Fruit fly (Drosophila melanogaster) whole organism, prepupa: ENCODE measurements around the gene Acp95EF.
A peak's percentile ranks its signal among the peaks of the same experiment; 100 is the strongest.

ENCODE experiments used
- CG10631 ChIP-seq: fragments of 200-800 bp; sonication (Bioruptor generic); optimal IDR thresholded peaks from 2 replicates; lab custom pipeline; 2016; ENCODE audit warnings: missing biosample characterization, missing genetic modification characterization
- CG10669 ChIP-seq: fragments of 200-800 bp; sonication (Bioruptor generic); optimal IDR thresholded peaks from 3 replicates; lab custom pipeline; 2018; ENCODE audit warnings: missing biosample characterization, mild to moderate bottlenecking, missing genetic modification characterization, moderate library complexity
- CG11294 ChIP-seq: fragments of 200-800 bp; sonication (Bioruptor generic); IDR thresholded peaks from 2 replicates; pipeline ENCODE4 v1.3.6; 2022; ENCODE audit warnings: missing biosample characterization, missing genetic modification characterization
- CG11762 ChIP-seq: fragments of 200-800 bp; sonication (Bioruptor generic); optimal IDR thresholded peaks from 3 replicates; lab custom pipeline; 2016; ENCODE audit warnings: missing biosample characterization, missing genetic modification characterization; ENCODE audit not compliant: insufficient read depth
- CG1621 ChIP-seq: fragments of 200-800 bp; sonication (Bioruptor generic); optimal IDR thresholded peaks from 3 replicates; lab custom pipeline; 2018; ENCODE audit warnings: missing biosample characterization, mild to moderate bottlenecking, missing genetic modification characterization
- CG16779 ChIP-seq: fragments of 200-800 bp; sonication (Bioruptor generic); optimal IDR thresholded peaks from 3 replicates; lab custom pipeline; 2017; ENCODE audit warnings: missing biosample characterization, mild to moderate bottlenecking, missing genetic modification characterization
- CG3032 ChIP-seq: fragments of 200-800 bp; optimal IDR thresholded peaks from 2 replicates; lab custom pipeline; 2019; ENCODE audit warnings: missing biosample characterization, mild to moderate bottlenecking, missing genetic modification characterization, moderate library complexity
- CG31627 ChIP-seq: fragments of 200-800 bp; sonication (Bioruptor generic); optimal IDR thresholded peaks from 3 replicates; lab custom pipeline; 2016; ENCODE audit warnings: missing biosample characterization, missing genetic modification characterization
- CG32006 ChIP-seq: fragments of 200-800 bp; sonication (Bioruptor generic); optimal IDR thresholded peaks from 3 replicates; lab custom pipeline; 2017; ENCODE audit warnings: missing biosample characterization, mild to moderate bottlenecking, missing genetic modification characterization
- CG34406 ChIP-seq: fragments of 200-800 bp; sonication (Bioruptor generic); optimal IDR thresholded peaks from 3 replicates; lab custom pipeline; 2016; ENCODE audit warnings: missing biosample characterization, missing genetic modification characterization
- CG3919 ChIP-seq: fragments of 200-800 bp; sonication (Bioruptor generic); optimal IDR thresholded peaks from 3 replicates; lab custom pipeline; 2016; ENCODE audit warnings: missing biosample characterization, missing genetic modification characterization
- CG4318 ChIP-seq: fragments of 200-800 bp; sonication (Bioruptor generic); optimal IDR thresholded peaks from 3 replicates; lab custom pipeline; 2017; ENCODE audit warnings: missing biosample characterization, mild to moderate bottlenecking, missing genetic modification characterization
- CG6276 ChIP-seq: fragments of 200-800 bp; sonication (Bioruptor generic); optimal IDR thresholded peaks from 2 replicates; lab custom pipeline; 2017; ENCODE audit warnings: missing biosample characterization, mild to moderate bottlenecking, missing genetic modification characterization
- CG6792 ChIP-seq: fragments of 200-800 bp; sonication (Bioruptor generic); optimal IDR thresholded peaks from 3 replicates; lab custom pipeline; 2016; ENCODE audit warnings: missing biosample characterization, missing genetic modification characterization
- CG6808 ChIP-seq: fragments of 200-800 bp; sonication (Bioruptor generic); optimal IDR thresholded peaks from 3 replicates; lab custom pipeline; 2017; ENCODE audit warnings: missing biosample characterization, missing genetic modification characterization, mild to moderate bottlenecking, moderate library complexity, missing genetic modification reagents
- CG6854 ChIP-seq: fragments of 200-800 bp; sonication (Bioruptor generic); optimal IDR thresholded peaks from 2 replicates; lab custom pipeline; 2017; ENCODE audit warnings: missing biosample characterization, mild to moderate bottlenecking, missing genetic modification characterization
- CG7368 ChIP-seq: fragments of 200-800 bp; sonication (Bioruptor generic); optimal IDR thresholded peaks from 3 replicates; lab custom pipeline; 2016; ENCODE audit warnings: missing biosample characterization, missing genetic modification characterization
- CG8119 ChIP-seq: fragments of 200-800 bp; sonication (Bioruptor generic); IDR thresholded peaks from 3 replicates; pipeline ENCODE4 v1.3.6; 2022; ENCODE audit warnings: missing biosample characterization, missing genetic modification characterization
- CG8319 ChIP-seq: fragments of 200-800 bp; sonication (Bioruptor generic); optimal IDR thresholded peaks from 3 replicates; lab custom pipeline; 2016; ENCODE audit warnings: missing biosample characterization, missing genetic modification characterization
- CG8632 ChIP-seq: fragments of 200-800 bp; sonication (Bioruptor generic); optimal IDR thresholded peaks from 3 replicates; lab custom pipeline; 2016; ENCODE audit warnings: missing biosample characterization, missing genetic modification characterization
- CG9139 ChIP-seq: fragments of 200-800 bp; sonication (Bioruptor generic); optimal IDR thresholded peaks from 3 replicates; lab custom pipeline; 2017; ENCODE audit warnings: missing biosample characterization, mild to moderate bottlenecking, missing genetic modification characterization
- Eip75B ChIP-seq: fragments of 200-800 bp; sonication (Bioruptor generic); optimal IDR thresholded peaks from 3 replicates; lab custom pipeline; 2016; ENCODE audit warnings: missing biosample characterization, missing genetic modification characterization
- Eip78C ChIP-seq: fragments of 200-800 bp; sonication (Bioruptor generic); peaks from one replicate; lab custom pipeline; 2016; ENCODE audit warnings: missing biosample characterization, missing genetic modification characterization
- Eip93F ChIP-seq: fragments of 200-800 bp; sonication (Bioruptor generic); optimal IDR thresholded peaks from 2 replicates; lab custom pipeline; 2016; ENCODE audit warnings: missing biosample characterization, mild to moderate bottlenecking, missing genetic modification characterization
- Ets21C ChIP-seq: fragments of 200-800 bp; sonication (Bioruptor generic); optimal IDR thresholded peaks from 3 replicates; lab custom pipeline; 2016; ENCODE audit warnings: missing biosample characterization, missing genetic modification characterization
- Gug ChIP-seq: fragments of 200-800 bp; sonication (Bioruptor generic); IDR thresholded peaks from 2 replicates; pipeline ENCODE4 v1.3.6; 2022; ENCODE audit warnings: missing biosample characterization, missing genetic modification characterization
- Hr38 ChIP-seq: sonication (Bioruptor generic); optimal IDR thresholded peaks from 2 replicates; lab custom pipeline; 2016; ENCODE audit warnings: missing biosample characterization, missing genetic modification characterization
- Hr39 ChIP-seq: fragments of 200-800 bp; sonication (Bioruptor generic); optimal IDR thresholded peaks from 2 replicates; lab custom pipeline; 2016; ENCODE audit warnings: missing biosample characterization, missing genetic modification characterization
- Hr4 ChIP-seq: fragments of 200-800 bp; sonication (Bioruptor generic); optimal IDR thresholded peaks from 3 replicates; lab custom pipeline; 2016; ENCODE audit warnings: missing biosample characterization, missing genetic modification characterization
- Lpt ChIP-seq: fragments of 200-800 bp; sonication (Bioruptor generic); optimal IDR thresholded peaks from 3 replicates; lab custom pipeline; 2016; ENCODE audit warnings: missing biosample characterization, missing genetic modification characterization
- Met ChIP-seq: fragments of 200-800 bp; sonication (Bioruptor generic); optimal IDR thresholded peaks from 3 replicates; lab custom pipeline; 2016; ENCODE audit warnings: missing biosample characterization, missing genetic modification characterization
- OdsH ChIP-seq: fragments of 200-800 bp; sonication (Bioruptor generic); optimal IDR thresholded peaks from 3 replicates; lab custom pipeline; 2016; ENCODE audit warnings: missing biosample characterization, missing genetic modification characterization
- Smox ChIP-seq: fragments of 200-800 bp; sonication (Bioruptor generic); optimal IDR thresholded peaks from 3 replicates; lab custom pipeline; 2016; ENCODE audit warnings: missing biosample characterization, missing genetic modification characterization
- Sox102F ChIP-seq: fragments of 200-800 bp; sonication (Bioruptor generic); optimal IDR thresholded peaks from 2 replicates; lab custom pipeline; 2016; ENCODE audit warnings: missing biosample characterization, mild to moderate bottlenecking, missing genetic modification characterization
- Sox14 ChIP-seq: fragments of 200-800 bp; sonication (Bioruptor generic); optimal IDR thresholded peaks from 3 replicates; lab custom pipeline; 2016; ENCODE audit warnings: missing biosample characterization, missing genetic modification characterization
- achi ChIP-seq: fragments of 200-800 bp; sonication (Bioruptor generic); optimal IDR thresholded peaks from 3 replicates; lab custom pipeline; 2016; ENCODE audit warnings: missing biosample characterization, missing genetic modification characterization
- acj6 ChIP-seq: fragments of 200-800 bp; sonication (Bioruptor generic); optimal IDR thresholded peaks from 3 replicates; lab custom pipeline; 2016; ENCODE audit warnings: missing biosample characterization, missing genetic modification characterization
- cyc ChIP-seq: fragments of 200-800 bp; sonication (Bioruptor generic); optimal IDR thresholded peaks from 3 replicates; lab custom pipeline; 2016; ENCODE audit warnings: missing biosample characterization, missing genetic modification characterization
- dsx ChIP-seq: fragments of 200-800 bp; optimal IDR thresholded peaks from 3 replicates; lab custom pipeline; 2019; ENCODE audit warnings: missing biosample characterization, mild to moderate bottlenecking, missing genetic modification characterization, moderate library complexity; ENCODE audit not compliant: poor library complexity, severe bottlenecking
- eg ChIP-seq: fragments of 200-800 bp; sonication (Bioruptor generic); IDR thresholded peaks from 3 replicates; pipeline ENCODE4 v1.3.6; 2022; ENCODE audit warnings: missing biosample characterization, missing genetic modification characterization
- esn ChIP-seq: fragments of 200-800 bp; sonication (Bioruptor generic); optimal IDR thresholded peaks from 2 replicates; lab custom pipeline; 2016; ENCODE audit warnings: missing biosample characterization, mild to moderate bottlenecking, missing genetic modification characterization, moderate library complexity
- fd85E ChIP-seq: fragments of 200-800 bp; sonication (Bioruptor generic); optimal IDR thresholded peaks from 3 replicates; lab custom pipeline; 2016; ENCODE audit warnings: missing biosample characterization, missing genetic modification characterization
- fkh ChIP-seq: fragments of 200-800 bp; sonication (Bioruptor generic); optimal IDR thresholded peaks from 3 replicates; lab custom pipeline; 2017; ENCODE audit warnings: missing biosample characterization, mild to moderate bottlenecking, missing genetic modification characterization, moderate library complexity
- net ChIP-seq: fragments of 200-800 bp; sonication (Bioruptor generic); optimal IDR thresholded peaks from 3 replicates; lab custom pipeline; 2016; ENCODE audit warnings: missing biosample characterization, missing genetic modification characterization
- pdm3 ChIP-seq: fragments of 200-800 bp; sonication (Bioruptor generic); optimal IDR thresholded peaks from 3 replicates; lab custom pipeline; 2016; ENCODE audit warnings: missing biosample characterization, missing genetic modification characterization
- salr ChIP-seq, 2 experiments: fragments of 200-800 bp; sonication (Bioruptor generic); optimal IDR thresholded peaks; 3 replicates each; lab custom pipeline; 2016 to 2018; ENCODE audit warnings: missing biosample characterization in 2 of 2, missing genetic modification characterization in 2 of 2, mild to moderate bottlenecking in 1 of 2
- spab ChIP-seq: fragments of 200-800 bp; sonication (Bioruptor generic); optimal IDR thresholded peaks from 2 replicates; lab custom pipeline; 2017; ENCODE audit warnings: missing biosample characterization, mild to moderate bottlenecking, missing genetic modification characterization, missing genetic modification reagents
- ss ChIP-seq, 2 experiments: fragments of 200-800 bp; sonication (Bioruptor generic); optimal IDR thresholded peaks; 2 replicates in 1 of 2; 3 replicates in 1 of 2; lab custom pipeline; 2017 to 2018; ENCODE audit warnings: mild to moderate bottlenecking in 2 of 2, missing biosample characterization in 2 of 2, missing genetic modification characterization in 2 of 2, moderate library complexity in 1 of 2
- svp ChIP-seq: fragments of 200-800 bp; sonication (Bioruptor generic); peaks from one replicate; lab custom pipeline; 2016; ENCODE audit warnings: missing biosample characterization, missing genetic modification characterization
- topi ChIP-seq: fragments of 200-800 bp; sonication (Bioruptor generic); optimal IDR thresholded peaks from 3 replicates; lab custom pipeline; 2016; ENCODE audit warnings: missing biosample characterization, missing genetic modification characterization

Acp95EF gene

dm6 chr3R:24266786-24267579, 38.2 kb downstream of the Acp95EF start:
- TF ChIP-seq svp (GFP tag; lab: Kevin White, UChicago): peak; percentile 92
- TF ChIP-seq CG16779: peak; percentile 73
- TF ChIP-seq CG6854 (GFP tag; lab: Kevin White, UChicago): peak; percentile 62
- TF ChIP-seq CG8319 (GFP tag; lab: Kevin White, UChicago): peak; percentile 88
- peak; percentile 76 for TF ChIP-seq CG9139 (GFP tag; lab: Kevin White, UChicago)
- no peak for TF ChIP-seq fkh
- peak; percentile 87 for TF ChIP-seq CG8119 (GFP tag; lab: Robert Waterston, UW)
- TF ChIP-seq CG8632 (GFP tag; lab: Kevin White, UChicago): peak; percentile 86
- TF ChIP-seq CG11762 (GFP tag; lab: Kevin White, UChicago): peak; percentile 84
- peak; percentile 88 for TF ChIP-seq CG6792 (GFP tag; lab: Kevin White, UChicago)
- peak; percentile 81 for TF ChIP-seq Sox14 (GFP tag; lab: Kevin White, UChicago)
- TF ChIP-seq Eip75B (GFP tag; lab: Kevin White, UChicago): peak; percentile 87
- peak; percentile 89 for TF ChIP-seq esn (GFP tag; lab: Kevin White, UChicago)
- peak; percentile 82 for TF ChIP-seq net (GFP tag; lab: Kevin White, UChicago)
- peak; percentile 83 for TF ChIP-seq Smox
- TF ChIP-seq CG34406: peak; percentile 88
- TF ChIP-seq CG1621 (tag; lab: Kevin White, UChicago): peak; percentile 79
- TF ChIP-seq CG4318: peak; percentile 82
- peak; percentile 59 for TF ChIP-seq Hr39 (GFP tag; lab: Kevin White, UChicago)
- peak; percentile 90 for TF ChIP-seq achi (GFP tag; lab: Kevin White, UChicago)
- peak; percentile 86 for TF ChIP-seq CG10669 (GFP tag; lab: Kevin White, UChicago)
- TF ChIP-seq Eip93F: peak; percentile 62
- peak; percentile 92 to 95 for TF ChIP-seq ss (GFP tag; optimal IDR thresholded peaks at IDR 0.05; lab: Kevin White, UChicago)
- peak; percentile 93 for TF ChIP-seq CG6808 (GFP tag; lab: Kevin White, UChicago)
- peak; percentile 21 for TF ChIP-seq Met
- TF ChIP-seq CG31627 (GFP tag; lab: Kevin White, UChicago): peak; percentile 62
- TF ChIP-seq Hr38 (GFP tag; lab: Kevin White, UChicago): no peak
- TF ChIP-seq eg: peak; percentile 62; the same call in 1 of the 3 replicates
- peak; percentile 73 to 85 for TF ChIP-seq salr (GFP tag; optimal IDR thresholded peaks at IDR 0.05; lab: Kevin White, UChicago)
- TF ChIP-seq CG3919 (GFP tag; lab: Kevin White, UChicago): peak; percentile 86
- TF ChIP-seq Eip78C (GFP tag; lab: Kevin White, UChicago): peak; percentile 97
- TF ChIP-seq fd85E (GFP tag; lab: Kevin White, UChicago): no peak
- TF ChIP-seq OdsH (GFP tag; lab: Kevin White, UChicago): peak; percentile 88
- peak; percentile 80 for TF ChIP-seq Sox102F (GFP tag; lab: Kevin White, UChicago)
- peak; percentile 94 for TF ChIP-seq CG3032 (tag; lab: Kevin White, UChicago)
- TF ChIP-seq pdm3 (GFP tag; lab: Kevin White, UChicago): peak; percentile 82
- TF ChIP-seq Ets21C (GFP tag; lab: Kevin White, UChicago): peak; percentile 44
- peak; percentile 68 for TF ChIP-seq cyc (GFP tag; lab: Kevin White, UChicago)
- peak; percentile 82 for TF ChIP-seq Lpt
- TF ChIP-seq spab (GFP tag; lab: Kevin White, UChicago): peak; percentile 89
- peak; percentile 84 for TF ChIP-seq dsx
- TF ChIP-seq CG6276 (GFP tag; lab: Kevin White, UChicago): peak; percentile 82
- TF ChIP-seq CG7368: peak; percentile 70
- peak; percentile 80 for TF ChIP-seq topi
- TF ChIP-seq acj6: peak; percentile 86
- peak; percentile 63; the same call in 1 of the 2 replicates for TF ChIP-seq Gug
- TF ChIP-seq CG11294 (GFP tag; lab: Robert Waterston, UW): no peak; the same call in 1 of the 2 replicates
- peak; percentile 92 for TF ChIP-seq CG32006 (GFP tag; lab: Kevin White, UChicago)
- peak; percentile 87 for TF ChIP-seq Hr4
- peak; percentile 89 for TF ChIP-seq CG10631 (GFP tag; lab: Kevin White, UChicago)
